Fruit fly (Drosophila melanogaster) whole organism, embryonic: ENCODE data around the gene Bicra.

Source experiments
- Abd-B ChIP-seq: fragments of 200-800 bp; sonication (Bioruptor generic); optimal IDR thresholded peaks from 2 replicates; lab custom pipeline; 2018; ENCODE audit warnings: missing biosample characterization, mild to moderate bottlenecking, missing genetic modification characterization, moderate library complexity
- CG10543 ChIP-seq: fragments of 200-800 bp; sonication (Bioruptor generic); optimal IDR thresholded peaks from 3 replicates; lab custom pipeline; 2017; ENCODE audit warnings: missing biosample characterization, mild to moderate bottlenecking, missing genetic modification characterization, moderate library complexity
- CG12391 ChIP-seq: fragments of 200-800 bp; sonication (Bioruptor generic); optimal IDR thresholded peaks from 3 replicates; lab custom pipeline; 2018; ENCODE audit warnings: missing biosample characterization, mild to moderate bottlenecking, missing genetic modification characterization, moderate library complexity
- CG13296 ChIP-seq: fragments of 200-800 bp; sonication (Bioruptor generic); optimal IDR thresholded peaks from 3 replicates; lab custom pipeline; 2018; ENCODE audit warnings: missing biosample characterization, mild to moderate bottlenecking, missing genetic modification characterization
- CG14860 ChIP-seq: fragments of 200-800 bp; sonication (Bioruptor generic); IDR thresholded peaks from 3 replicates; pipeline ENCODE4 v1.3.6; 2022; ENCODE audit warnings: missing biosample characterization, missing genetic modification characterization; ENCODE audit not compliant: partially characterized antibody
- CG14965 ChIP-seq: fragments of 200-800 bp; sonication (Bioruptor generic); optimal IDR thresholded peaks from 2 replicates; lab custom pipeline; 2016; ENCODE audit warnings: missing biosample characterization, missing genetic modification characterization, borderline replicate concordance
- CG15601 ChIP-seq: fragments of 200-800 bp; sonication (Bioruptor generic); optimal IDR thresholded peaks from 3 replicates; lab custom pipeline; 2019; ENCODE audit warnings: missing biosample characterization, mild to moderate bottlenecking, missing genetic modification characterization, moderate library complexity
- CG15696 ChIP-seq: fragments of 200-800 bp; sonication (Bioruptor generic); optimal IDR thresholded peaks from 2 replicates; lab custom pipeline; 2019; ENCODE audit warnings: missing biosample characterization, mild to moderate bottlenecking, missing genetic modification characterization, moderate library complexity
- CG2199 ChIP-seq: fragments of 200-800 bp; sonication (Bioruptor generic); IDR thresholded peaks from 3 replicates; pipeline ENCODE4 v1.3.6; 2022; ENCODE audit warnings: missing biosample characterization, missing genetic modification characterization
- CG2712 ChIP-seq: fragments of 200-800 bp; optimal IDR thresholded peaks from 3 replicates; lab custom pipeline; 2019; ENCODE audit warnings: missing biosample characterization, mild to moderate bottlenecking, missing genetic modification characterization, moderate library complexity
- CG2875 ChIP-seq: fragments of 200-800 bp; sonication (Bioruptor generic); optimal IDR thresholded peaks from 2 replicates; lab custom pipeline; 2017; ENCODE audit warnings: missing biosample characterization, mild to moderate bottlenecking, missing genetic modification characterization, missing genetic modification reagents
- CG30431 ChIP-seq: fragments of 200-800 bp; sonication (Bioruptor generic); optimal IDR thresholded peaks from 2 replicates; lab custom pipeline; 2017; ENCODE audit warnings: missing biosample characterization, missing genetic modification characterization
- CG31441 ChIP-seq: fragments of 200-800 bp; sonication (Bioruptor generic); IDR thresholded peaks from 2 replicates; pipeline ENCODE4 v1.3.6; 2022; ENCODE audit warnings: missing biosample characterization, missing genetic modification characterization
- CG3281 ChIP-seq: fragments of 200-800 bp; sonication (Bioruptor generic); optimal IDR thresholded peaks from 3 replicates; lab custom pipeline; 2017; ENCODE audit warnings: missing biosample characterization, mild to moderate bottlenecking, missing genetic modification characterization
- CG34422 ChIP-seq: fragments of 200-800 bp; sonication (Bioruptor generic); IDR thresholded peaks from 3 replicates; pipeline ENCODE4 v1.3.6; 2022; ENCODE audit warnings: missing biosample characterization, missing genetic modification characterization
- CG3726 ChIP-seq: fragments of 200-800 bp; sonication (Bioruptor generic); IDR thresholded peaks from 3 replicates; pipeline ENCODE4, ENCODE4 v1.3.6; 2022; ENCODE audit warnings: missing biosample characterization, missing genetic modification characterization
- CG3838 ChIP-seq: fragments of 200-800 bp; sonication (Bioruptor generic); optimal IDR thresholded peaks from 3 replicates; lab custom pipeline; 2016; ENCODE audit warnings: missing biosample characterization, missing genetic modification characterization
- CG4424 ChIP-seq: fragments of 200-800 bp; sonication (Bioruptor generic); optimal IDR thresholded peaks from 3 replicates; lab custom pipeline; 2016; ENCODE audit warnings: missing biosample characterization, missing genetic modification characterization
- CG4617 ChIP-seq: fragments of 200-800 bp; sonication (Bioruptor generic); optimal IDR thresholded peaks from 3 replicates; lab custom pipeline; 2016; ENCODE audit warnings: missing biosample characterization, missing genetic modification characterization, borderline replicate concordance
- CG6272 ChIP-seq: fragments of 200-800 bp; sonication (Bioruptor generic); IDR thresholded peaks from 2 replicates; pipeline ENCODE4 v1.3.6; 2022; ENCODE audit warnings: missing biosample characterization, missing genetic modification characterization
- CG6654 ChIP-seq: fragments of 200-800 bp; sonication (Bioruptor generic); optimal IDR thresholded peaks from 2 replicates; lab custom pipeline; 2017; ENCODE audit warnings: missing biosample characterization, mild to moderate bottlenecking, missing genetic modification characterization
- CG6791 ChIP-seq: fragments of 200-800 bp; sonication (Bioruptor generic); IDR thresholded peaks from 3 replicates; pipeline ENCODE4 v1.3.6; 2022; ENCODE audit warnings: missing biosample characterization, missing genetic modification characterization; ENCODE audit not compliant: partially characterized antibody
- CTCF ChIP-seq: fragments of 200-800 bp; sonication (Bioruptor generic); optimal IDR thresholded peaks from 2 replicates; lab custom pipeline; 2017; ENCODE audit warnings: missing biosample characterization, mild to moderate bottlenecking, missing genetic modification characterization, moderate library complexity
- CrebB ChIP-seq: fragments of 200-800 bp; sonication (Bioruptor generic); optimal IDR thresholded peaks from 3 replicates; lab custom pipeline; 2018; ENCODE audit warnings: missing biosample characterization, mild to moderate bottlenecking, missing genetic modification characterization
- Doc3 ChIP-seq: fragments of 200-800 bp; sonication (Bioruptor generic); IDR thresholded peaks from 3 replicates; pipeline ENCODE4 v1.3.6; 2022; ENCODE audit warnings: missing biosample characterization, missing genetic modification characterization; ENCODE audit not compliant: partially characterized antibody
- Fer1 ChIP-seq: fragments of 200-800 bp; sonication (Bioruptor generic); optimal IDR thresholded peaks from 2 replicates; lab custom pipeline; 2017; ENCODE audit warnings: missing biosample characterization, mild to moderate bottlenecking, missing genetic modification characterization
- Hmr ChIP-seq: fragments of 200-800 bp; sonication (Bioruptor generic); optimal IDR thresholded peaks from 3 replicates; lab custom pipeline; 2017; ENCODE audit warnings: mild to moderate bottlenecking, missing biosample characterization, missing genetic modification reagents, missing genetic modification characterization
- Meics ChIP-seq: fragments of 200-800 bp; sonication (Bioruptor generic); optimal IDR thresholded peaks from 2 replicates; lab custom pipeline; 2017; ENCODE audit warnings: missing biosample characterization, mild to moderate bottlenecking, missing genetic modification characterization
- Opbp ChIP-seq: fragments of 200-800 bp; sonication (Bioruptor generic); IDR thresholded peaks from 3 replicates; pipeline ENCODE4 v1.3.6; 2022; ENCODE audit warnings: missing biosample characterization, missing genetic modification characterization; ENCODE audit not compliant: partially characterized antibody
- Pdp1 ChIP-seq, 2 experiments: fragments of 200-800 bp; sonication (Bioruptor generic); optimal IDR thresholded peaks; 3 replicates each; lab custom pipeline; 2016; ENCODE audit warnings: missing biosample characterization in 2 of 2, missing genetic modification characterization in 2 of 2, mild to moderate bottlenecking in 1 of 2, moderate library complexity in 1 of 2
- al ChIP-seq: fragments of 200-800 bp; sonication (Bioruptor generic); IDR thresholded peaks from 2 replicates; pipeline ENCODE4 v1.3.6; 2022; ENCODE audit warnings: missing biosample characterization, missing genetic modification characterization
- aop ChIP-seq: fragments of 200-800 bp; sonication (Bioruptor generic); IDR thresholded peaks from 2 replicates; pipeline ENCODE4 v1.3.6; 2022; ENCODE audit warnings: missing biosample characterization, missing genetic modification characterization
- bsh ChIP-seq, 2 experiments: fragments of 200-800 bp; sonication (Bioruptor generic); optimal IDR thresholded peaks; 2 replicates each; lab custom pipeline; 2017 to 2018; ENCODE audit warnings: mild to moderate bottlenecking in 2 of 2, missing biosample characterization in 2 of 2, missing genetic modification characterization in 2 of 2, moderate library complexity in 1 of 2
- cad ChIP-seq: fragments of >200 bp; optimal IDR thresholded peaks from 2 replicates; lab custom pipeline; 2017; ENCODE audit warnings: missing biosample characterization, missing genetic modification characterization
- chinmo ChIP-seq: fragments of 200-800 bp; sonication (Bioruptor generic); IDR thresholded peaks from 4 replicates; pipeline ENCODE4 v1.3.6; 2022; ENCODE audit warnings: missing biosample characterization, missing genetic modification characterization; ENCODE audit not compliant: partially characterized antibody
- emc ChIP-seq: fragments of 200-800 bp; sonication (Bioruptor generic); optimal IDR thresholded peaks from 2 replicates; lab custom pipeline; 2016; ENCODE audit warnings: missing biosample characterization, missing genetic modification characterization
- fd64A ChIP-seq: fragments of 200-800 bp; sonication (Bioruptor generic); optimal IDR thresholded peaks from 3 replicates; lab custom pipeline; 2018; ENCODE audit warnings: missing biosample characterization, mild to moderate bottlenecking, missing genetic modification characterization
- fd96Cb ChIP-seq: fragments of 200-800 bp; sonication (Bioruptor generic); optimal IDR thresholded peaks from 2 replicates; lab custom pipeline; 2018; ENCODE audit warnings: missing biosample characterization, mild to moderate bottlenecking, missing genetic modification characterization, moderate library complexity
- grau ChIP-seq: fragments of 200-800 bp; optimal IDR thresholded peaks from 3 replicates; lab custom pipeline; 2019; ENCODE audit warnings: missing biosample characterization, mild to moderate bottlenecking, missing genetic modification characterization, moderate library complexity
- h ChIP-seq: fragments of >200 bp; optimal IDR thresholded peaks from 2 replicates; lab custom pipeline; 2017
- her ChIP-seq: fragments of 200-800 bp; sonication (Bioruptor generic); optimal IDR thresholded peaks from 2 replicates; lab custom pipeline; 2016; ENCODE audit warnings: missing biosample characterization, missing genetic modification characterization
- kah ChIP-seq: fragments of 200-800 bp; sonication (Bioruptor generic); optimal IDR thresholded peaks from 2 replicates; lab custom pipeline; 2018; ENCODE audit warnings: missing biosample characterization, mild to moderate bottlenecking, missing genetic modification characterization
- kay ChIP-seq: fragments of 200-800 bp; sonication (Bioruptor generic); optimal IDR thresholded peaks from 2 replicates; lab custom pipeline; 2016; ENCODE audit warnings: missing biosample characterization, missing genetic modification characterization
- luna ChIP-seq: fragments of 200-800 bp; sonication (Bioruptor generic); optimal IDR thresholded peaks from 2 replicates; lab custom pipeline; 2016; ENCODE audit warnings: missing biosample characterization, missing genetic modification characterization
- maf-S ChIP-seq: fragments of 200-800 bp; sonication (Bioruptor generic); optimal IDR thresholded peaks from 2 replicates; lab custom pipeline; 2016; ENCODE audit warnings: missing biosample characterization, missing genetic modification characterization
- onecut ChIP-seq: fragments of 200-800 bp; sonication (Bioruptor generic); IDR thresholded peaks from 2 replicates; pipeline ENCODE4 v1.3.6; 2022; ENCODE audit warnings: missing biosample characterization, missing genetic modification characterization
- slou ChIP-seq: fragments of 200-800 bp; sonication (Bioruptor generic); optimal IDR thresholded peaks from 3 replicates; lab custom pipeline; 2016; ENCODE audit warnings: missing biosample characterization, missing genetic modification characterization
- sqz ChIP-seq: fragments of 200-800 bp; sonication (Bioruptor generic); optimal IDR thresholded peaks from 3 replicates; lab custom pipeline; 2018; ENCODE audit warnings: missing biosample characterization, mild to moderate bottlenecking, missing genetic modification characterization
- ssp ChIP-seq: fragments of 200-800 bp; sonication (Bioruptor generic); IDR thresholded peaks from 2 replicates; pipeline ENCODE4 v1.3.6; 2022; ENCODE audit warnings: missing biosample characterization, missing genetic modification characterization
- ttk ChIP-seq: fragments of 200-800 bp; sonication (Bioruptor generic); IDR thresholded peaks from 2 replicates; pipeline ENCODE4 v2.1.2; 2022; ENCODE audit warnings: missing biosample characterization, missing genetic modification characterization
- twi ChIP-seq: fragments of 200-800 bp; optimal IDR thresholded peaks from 2 replicates; lab custom pipeline; 2019; ENCODE audit warnings: missing biosample characterization, mild to moderate bottlenecking, missing genetic modification characterization, moderate library complexity
- tx ChIP-seq: fragments of 200-800 bp; sonication (Bioruptor generic); optimal IDR thresholded peaks from 2 replicates; lab custom pipeline; 2016; ENCODE audit warnings: missing biosample characterization, missing genetic modification characterization

Bicra gene

dm6 chr3R:29027122-29027521, 35.7 kb upstream of the Bicra start, which contains the start of the genes eIF4E6 and CG1951 (continued):
- TF ChIP-seq CG13296 (GFP tag; lab: Kevin White, UChicago) (no peak), CG31441 (GFP tag; lab: Robert Waterston, UW) (no peak), CG10543 (GFP tag; lab: Kevin White, UChicago) (no peak), al (GFP tag; lab: Robert Waterston, UW) (no peak), emc (no peak), CG6272 (GFP tag; lab: Robert Waterston, UW) (no peak), cad (no peak), CG2199 (GFP tag; lab: Robert Waterston, UW) (peak; percentile 45; the same call in 1 of the 3 replicates), slou (GFP tag; lab: Kevin White, UChicago) (no peak), CG3726 (GFP tag; lab: Robert Waterston, UW) (no peak), Doc3 (GFP tag; lab: Robert Waterston, UW) (peak; percentile 95), CG2875 (GFP tag; lab: Kevin White, UChicago) (no peak), onecut (GFP tag; lab: Robert Waterston, UW) (peak; percentile 99), h (lab: Kevin White, UChicago) (no peak), CG4424 (GFP tag; lab: Kevin White, UChicago) (no peak), Meics (GFP tag; lab: Kevin White, UChicago) (no peak), kay (GFP tag; lab: Kevin White, UChicago) (no peak), kah (GFP tag; lab: Kevin White, UChicago) (peak; percentile 72), CG15696 (no peak), luna (GFP tag; lab: Kevin White, UChicago) (no peak), CrebB (no peak), chinmo (GFP tag; lab: Robert Waterston, UW) (peak; percentile 95), twi (tag; lab: Kevin White, UChicago) (no peak), CG30431 (no peak), her (GFP tag; lab: Kevin White, UChicago) (no peak), CG2712 (tag; lab: Kevin White, UChicago) (no peak), CG4617 (GFP tag; lab: Kevin White, UChicago) (peak; percentile 90), CG14965 (GFP tag; lab: Kevin White, UChicago) (no peak), CG6791 (GFP tag; lab: Robert Waterston, UW) (peak; percentile 96), CTCF (peak; percentile 32), bsh (GFP tag; optimal IDR thresholded peaks at IDR 0.05; lab: Kevin White, UChicago) (no peak), Opbp (GFP tag; lab: Robert Waterston, UW) (peak; percentile 98), Pdp1 (GFP tag; optimal IDR thresholded peaks at IDR 0.05; lab: Kevin White, UChicago) (no peak), ssp (GFP tag; lab: Robert Waterston, UW) (no peak), Abd-B (GFP tag; lab: Kevin White, UChicago) (no peak), Fer1 (no peak), CG6654 (no peak), ttk (GFP tag; lab: Robert Waterston, UW) (no peak), Hmr (GFP tag; lab: Kevin White, UChicago) (no peak), CG34422 (GFP tag; lab: Robert Waterston, UW) (0 out of 3 replicates have a peak, but pooled peaks have one; percentile 12), grau (tag; lab: Kevin White, UChicago) (no peak), CG3838 (no peak), CG15601 (tag; lab: Kevin White, UChicago) (no peak), CG14860 (GFP tag; lab: Robert Waterston, UW) (peak; percentile 95), maf-S (GFP tag; lab: Kevin White, UChicago) (no peak), fd64A (GFP tag; lab: Kevin White, UChicago) (no peak), fd96Cb (tag; lab: Kevin White, UChicago) (no peak), tx (peak; percentile 4), aop (no peak), sqz (GFP tag; lab: Kevin White, UChicago) (no peak), CG12391 (tag; lab: Kevin White, UChicago) (no peak), CG3281 (GFP tag; lab: Kevin White, UChicago) (no peak)
